Worm (Caenorhabditis elegans) whole organism, late embryonic: ENCODE data around the gene F35C8.5.

Experiments
- C08G9.2 ChIP-seq: sonication (generic microtip); optimal IDR thresholded peaks from 2 replicates; lab custom pipeline; 2016; ENCODE audit warnings: mild to moderate bottlenecking, missing genetic modification characterization, moderate library complexity, missing compliant biosample characterization
- F13H6.1 ChIP-seq: sonication (generic microtip); optimal IDR thresholded peaks from 2 replicates; lab custom pipeline; 2016; ENCODE audit warnings: missing genetic modification characterization, missing compliant biosample characterization
- ceh-14 ChIP-seq: sonication (generic microtip); optimal IDR thresholded peaks from 2 replicates; lab custom pipeline; 2016; ENCODE audit warnings: missing genotype, missing genetic modification characterization, missing compliant biosample characterization
- ceh-19 ChIP-seq: fragments of 200-800 bp; sonication (Bioruptor generic); optimal IDR thresholded peaks from 2 replicates; lab custom pipeline; 2018; ENCODE audit warnings: mild to moderate bottlenecking, missing genetic modification characterization, missing compliant biosample characterization
- ceh-2 ChIP-seq: sonication (generic microtip); optimal IDR thresholded peaks from 2 replicates; lab custom pipeline; 2016; ENCODE audit warnings: missing genotype, missing genetic modification characterization, missing compliant biosample characterization
- ceh-22 ChIP-seq: sonication (generic microtip); optimal IDR thresholded peaks from 2 replicates; lab custom pipeline; 2017; ENCODE audit warnings: missing biosample characterization, missing genetic modification characterization
- ceh-30 ChIP-seq: fragments of 150-350 bp; optimal IDR thresholded peaks from 2 replicates; lab custom pipeline; 2014; ENCODE audit warnings: missing biosample characterization, missing genetic modification characterization
- ceh-31 ChIP-seq: sonication (generic microtip); optimal IDR thresholded peaks from 2 replicates; lab custom pipeline; 2016; ENCODE audit warnings: missing genetic modification characterization, missing compliant biosample characterization
- ceh-34 ChIP-seq: sonication (generic microtip); optimal IDR thresholded peaks from 2 replicates; lab custom pipeline; 2016; ENCODE audit warnings: mild to moderate bottlenecking, missing genetic modification characterization, missing compliant biosample characterization
- ceh-45 ChIP-seq: fragments of 200-800 bp; sonication (Bioruptor generic); IDR thresholded peaks from 2 replicates; pipeline ENCODE4 v1.3.6; 2022; ENCODE audit warnings: missing genetic modification reagents, missing genetic modification characterization, missing compliant biosample characterization
- ceh-6 ChIP-seq: fragments of 200-800 bp; sonication (Bioruptor generic); optimal IDR thresholded peaks from 2 replicates; lab custom pipeline; 2018; ENCODE audit warnings: mild to moderate bottlenecking, missing genetic modification characterization, missing compliant biosample characterization
- ceh-9 ChIP-seq: sonication (generic microtip); optimal IDR thresholded peaks from 2 replicates; lab custom pipeline; 2016; ENCODE audit warnings: mild to moderate bottlenecking, missing genetic modification characterization, inconsistent platforms, missing compliant biosample characterization
- dmd-4 ChIP-seq: sonication (generic microtip); optimal IDR thresholded peaks from 2 replicates; lab custom pipeline; 2016; ENCODE audit warnings: borderline replicate concordance, missing genetic modification characterization, missing compliant biosample characterization
- dve-1 ChIP-seq: sonication (generic microtip); optimal IDR thresholded peaks from 2 replicates; lab custom pipeline; 2017; ENCODE audit warnings: antibody characterized with exemption, mild to moderate bottlenecking, missing genetic modification characterization, missing compliant biosample characterization
- elt-2 ChIP-seq: sonication (generic microtip); optimal IDR thresholded peaks from 2 replicates; lab custom pipeline; 2016; ENCODE audit warnings: missing genetic modification reagents, missing genetic modification characterization, missing compliant biosample characterization
- fax-1 ChIP-seq: sonication (generic microtip); optimal IDR thresholded peaks from 2 replicates; lab custom pipeline; 2016; ENCODE audit warnings: missing genotype, missing genetic modification characterization, missing compliant biosample characterization
- fkh-6 ChIP-seq: sonication (generic microtip); optimal IDR thresholded peaks from 2 replicates; lab custom pipeline; 2016; ENCODE audit warnings: missing genetic modification characterization, missing compliant biosample characterization
- gmeb-2 ChIP-seq: sonication (generic microtip); optimal IDR thresholded peaks from 2 replicates; lab custom pipeline; 2016; ENCODE audit warnings: missing genetic modification characterization, inconsistent platforms, missing compliant biosample characterization
- hlh-30 ChIP-seq: sonication (generic microtip); optimal IDR thresholded peaks from 2 replicates; lab custom pipeline; 2017; ENCODE audit warnings: antibody characterized with exemption, missing genetic modification characterization, missing compliant biosample characterization; ENCODE audit not compliant: insufficient read depth
- hlh-6 ChIP-seq: sonication (generic microtip); optimal IDR thresholded peaks from 2 replicates; lab custom pipeline; 2016; ENCODE audit warnings: missing genotype, missing genetic modification characterization, missing compliant biosample characterization
- lim-6 ChIP-seq: sonication (generic microtip); optimal IDR thresholded peaks from 2 replicates; lab custom pipeline; 2016; ENCODE audit warnings: missing genetic modification characterization, missing compliant biosample characterization
- lin-11 ChIP-seq: fragments of 200-800 bp; sonication (Bioruptor generic); optimal IDR thresholded peaks from 2 replicates; lab custom pipeline; 2018; ENCODE audit warnings: mild to moderate bottlenecking, missing genetic modification characterization, missing compliant biosample characterization
- madf-2 ChIP-seq: sonication (generic microtip); optimal IDR thresholded peaks from 2 replicates; lab custom pipeline; 2017; ENCODE audit warnings: missing genetic modification characterization, missing compliant biosample characterization
- nfya-1 ChIP-seq: sonication (generic microtip); optimal IDR thresholded peaks from 2 replicates; lab custom pipeline; 2017; ENCODE audit warnings: missing genetic modification characterization, mild to moderate bottlenecking, missing compliant biosample characterization, antibody characterized with exemption, moderate library complexity
- nhr-11 ChIP-seq: fragments of 150-350 bp; optimal IDR thresholded peaks from 2 replicates; lab custom pipeline; 2014; ENCODE audit warnings: missing biosample characterization, missing genetic modification characterization
- pat-9 ChIP-seq: fragments of 200-800 bp; sonication (Bioruptor generic); optimal IDR thresholded peaks from 2 replicates; lab custom pipeline; 2018; ENCODE audit warnings: mild to moderate bottlenecking, missing genetic modification characterization, moderate library complexity, missing compliant biosample characterization
- pax-1 ChIP-seq: fragments of 150-350 bp; optimal IDR thresholded peaks from 2 replicates; lab custom pipeline; 2014; ENCODE audit warnings: missing biosample characterization, missing genetic modification characterization
- pqm-1 ChIP-seq: sonication (generic microtip); optimal IDR thresholded peaks from 2 replicates; lab custom pipeline; 2016; ENCODE audit warnings: missing genetic modification characterization, missing compliant biosample characterization
- ref-2 ChIP-seq: sonication (generic microtip); optimal IDR thresholded peaks from 2 replicates; lab custom pipeline; 2016; ENCODE audit warnings: missing genetic modification characterization, missing compliant biosample characterization
- rnt-1 ChIP-seq: sonication (generic microtip); optimal IDR thresholded peaks from 2 replicates; lab custom pipeline; 2016; ENCODE audit warnings: missing genetic modification characterization, missing compliant biosample characterization
- sdc-2 ChIP-seq: sonication (generic microtip); optimal IDR thresholded peaks from 2 replicates; lab custom pipeline; 2016; ENCODE audit warnings: missing genotype, missing genetic modification characterization, missing compliant biosample characterization
- sox-2 ChIP-seq: fragments of 200-800 bp; sonication (Bioruptor generic); IDR thresholded peaks from 2 replicates; pipeline ENCODE4 v1.3.6; 2022; ENCODE audit warnings: missing genetic modification reagents, missing genetic modification characterization, missing compliant biosample characterization
- sox-4 ChIP-seq: sonication (generic microtip); optimal IDR thresholded peaks from 2 replicates; lab custom pipeline; 2017; ENCODE audit warnings: mild to moderate bottlenecking, missing genetic modification characterization, inconsistent platforms, missing compliant biosample characterization
- syd-9 ChIP-seq: sonication (generic microtip); optimal IDR thresholded peaks from 2 replicates; lab custom pipeline; 2016; ENCODE audit warnings: mild to moderate bottlenecking, missing genetic modification characterization, moderate library complexity, missing compliant biosample characterization
- tbx-2 ChIP-seq: sonication (generic microtip); optimal IDR thresholded peaks from 2 replicates; lab custom pipeline; 2016; ENCODE audit warnings: missing genetic modification characterization, missing compliant biosample characterization
- unc-3 ChIP-seq, 2 experiments: fragments of 200-800 bp in 1 of 2; sonication (Bioruptor generic) in 1 of 2; sonication (generic microtip) in 1 of 2; conservative IDR thresholded peaks in 1 of 2; optimal IDR thresholded peaks in 1 of 2; 2 replicates each; pipeline versions ENCODE4 v1.3.6 to Lab custom; 2016 to 2022; ENCODE audit warnings: missing compliant biosample characterization in 2 of 2, missing genetic modification characterization in 2 of 2, missing genetic modification reagents in 1 of 2
- unc-86 ChIP-seq: sonication (generic microtip); optimal IDR thresholded peaks from 2 replicates; lab custom pipeline; 2016; ENCODE audit warnings: missing genetic modification characterization, missing compliant biosample characterization
- ztf-16 ChIP-seq: sonication (generic microtip); optimal IDR thresholded peaks from 2 replicates; lab custom pipeline; 2017; ENCODE audit warnings: missing genetic modification characterization, missing compliant biosample characterization

The F35C8.5 gene

ce11 chrX:5354022-5354876 lies 11.4 kb upstream of the F35C8.5 start, which contains the start of gene pfn-2:
Gene pfn-2, minus strand, starts transcription at chrX:5354072.
- TF ChIP-seq fkh-6 (tag; lab: Kevin White, UChicago) (no peak), nhr-11 (tag; lab: Kevin White, UChicago) (no peak), rnt-1 (tag; lab: Kevin White, UChicago) (no peak), sox-2 (GFP tag; lab: Robert Waterston, UW) (no peak), ceh-34 (tag; lab: Kevin White, UChicago) (peak; percentile 68), C08G9.2 (tag; lab: Kevin White, UChicago) (peak; percentile 52), ceh-14 (tag; lab: Kevin White, UChicago) (peak; percentile 38), hlh-6 (tag; lab: Kevin White, UChicago) (peak; percentile 9), ceh-9 (tag; lab: Kevin White, UChicago) (peak; percentile 18), madf-2 (tag; lab: Kevin White, UChicago) (no peak), ceh-30 (tag; lab: Kevin White, UChicago) (no peak), fax-1 (tag; lab: Kevin White, UChicago) (no peak), dmd-4 (tag; lab: Kevin White, UChicago) (peak; percentile 18), gmeb-2 (no peak), syd-9 (no peak), ref-2 (tag; lab: Kevin White, UChicago) (no peak), F13H6.1 (peak; percentile 32), lim-6 (tag; lab: Kevin White, UChicago) (no peak), ceh-31 (peak; percentile 62), nfya-1 (peak; percentile 10), ztf-16 (tag; lab: Kevin White, UChicago) (no peak), ceh-6 (peak; percentile 48), dve-1 (tag; lab: Kevin White, UChicago) (no peak), pax-1 (tag; lab: Kevin White, UChicago) (no peak), unc-86 (tag; lab: Kevin White, UChicago) (no peak), sox-4 (tag; lab: Kevin White, UChicago) (peak; percentile 20), ceh-45 (GFP tag; lab: Robert Waterston, UW) (no peak), lin-11 (tag; lab: Kevin White, UChicago) (no peak), elt-2 (no peak), tbx-2 (tag; lab: Kevin White, UChicago) (peak; percentile 20), pqm-1 (tag; lab: Kevin White, UChicago) (no peak), ceh-2 (peak; percentile 50), pat-9 (peak; percentile 45), ceh-19 (GFP tag; lab: Kevin White, UChicago) (peak; percentile 66), sdc-2 (tag; lab: Kevin White, UChicago) (peak; percentile 27)

ce11 chrX:5355253-5355652 lies 10.4 kb upstream of the F35C8.5 start:
- no peak for TF ChIP-seq sox-4 (tag; lab: Kevin White, UChicago)
- TF ChIP-seq madf-2 (tag; lab: Kevin White, UChicago), result no peak
- TF ChIP-seq dve-1 (tag; lab: Kevin White, UChicago), result no peak
- no peak for TF ChIP-seq pax-1 (tag; lab: Kevin White, UChicago)
- no peak for TF ChIP-seq ceh-22 (tag; lab: Kevin White, UChicago)
- TF ChIP-seq ceh-30 (tag; lab: Kevin White, UChicago), result no peak
- TF ChIP-seq ref-2 (tag; lab: Kevin White, UChicago), result no peak
- no peak for TF ChIP-seq elt-2
- no peak for TF ChIP-seq nfya-1
- TF ChIP-seq unc-3 (GFP tag; conservative IDR thresholded peaks at IDR 0.05; lab: Robert Waterston, UW), result no peak
- no peak for TF ChIP-seq unc-3 (tag; optimal IDR thresholded peaks at IDR 0.05; lab: Kevin White, UChicago)
- TF ChIP-seq hlh-30, result no peak
